Fruit fly (Drosophila melanogaster) whole organism, embryonic: Measurements from ENCODE around the gene CoRest.

Source experiments
- Atf6 ChIP-seq: fragments of 200-800 bp; sonication (Bioruptor generic); IDR thresholded peaks from 2 replicates; pipeline ENCODE4 v1.3.6; 2022; ENCODE audit warnings: missing biosample characterization, missing genetic modification characterization
- B-H1 ChIP-seq: fragments of 200-800 bp; sonication (Bioruptor generic); IDR thresholded peaks from 3 replicates; pipeline ENCODE4 v1.3.6; 2022; ENCODE audit warnings: missing biosample characterization, missing genetic modification characterization
- Bdp1 ChIP-seq: fragments of 200-800 bp; sonication (Bioruptor generic); optimal IDR thresholded peaks from 3 replicates; lab custom pipeline; 2016; ENCODE audit warnings: missing biosample characterization, missing genetic modification characterization
- Bgb ChIP-seq: fragments of 200-800 bp; sonication (Bioruptor generic); IDR thresholded peaks from 2 replicates; pipeline ENCODE4 v1.3.6; 2022; ENCODE audit warnings: missing biosample characterization, missing genetic modification characterization; ENCODE audit not compliant: partially characterized antibody
- Blimp-1 ChIP-seq: fragments of 200-800 bp; sonication (Bioruptor generic); optimal IDR thresholded peaks from 3 replicates; lab custom pipeline; 2018; ENCODE audit warnings: missing biosample characterization, missing genetic modification characterization, mild to moderate bottlenecking, moderate library complexity, missing genetic modification reagents
- CG11504 ChIP-seq: fragments of 200-800 bp; sonication (Bioruptor generic); optimal IDR thresholded peaks from 3 replicates; lab custom pipeline; 2019; ENCODE audit warnings: missing biosample characterization, mild to moderate bottlenecking, missing genetic modification characterization, moderate library complexity
- CG11695 ChIP-seq: fragments of 200-800 bp; sonication (Bioruptor generic); IDR thresholded peaks from 3 replicates; pipeline ENCODE4 v1.3.6; 2022; ENCODE audit warnings: missing biosample characterization, missing genetic modification characterization
- CG12071 ChIP-seq: fragments of 200-800 bp; sonication (Bioruptor generic); optimal IDR thresholded peaks from 3 replicates; lab custom pipeline; 2018; ENCODE audit warnings: missing biosample characterization, mild to moderate bottlenecking, missing genetic modification characterization
- CG12155 ChIP-seq: fragments of 200-800 bp; sonication (Bioruptor generic); optimal IDR thresholded peaks from 3 replicates; lab custom pipeline; 2016; ENCODE audit warnings: missing biosample characterization, missing genetic modification characterization
- CG13894 ChIP-seq: fragments of 200-800 bp; sonication (Bioruptor generic); optimal IDR thresholded peaks from 3 replicates; lab custom pipeline; 2018; ENCODE audit warnings: missing biosample characterization, mild to moderate bottlenecking, missing genetic modification characterization, moderate library complexity
- CG14710 ChIP-seq: fragments of 200-800 bp; sonication (Bioruptor generic); optimal IDR thresholded peaks from 3 replicates; lab custom pipeline; 2019; ENCODE audit warnings: missing biosample characterization, mild to moderate bottlenecking, missing genetic modification characterization, moderate library complexity
- CG1602 ChIP-seq: fragments of 200-800 bp; sonication (Bioruptor generic); optimal IDR thresholded peaks from 3 replicates; lab custom pipeline; 2016; ENCODE audit warnings: missing biosample characterization, missing genetic modification characterization
- CG17359 ChIP-seq: fragments of 200-800 bp; sonication (Bioruptor generic); optimal IDR thresholded peaks from 3 replicates; lab custom pipeline; 2018; ENCODE audit warnings: missing biosample characterization, mild to moderate bottlenecking, missing genetic modification characterization, moderate library complexity
- CG18476 ChIP-seq: fragments of 200-800 bp; sonication (Bioruptor generic); optimal IDR thresholded peaks from 2 replicates; lab custom pipeline; 2016; ENCODE audit warnings: missing biosample characterization, mild to moderate bottlenecking, missing genetic modification characterization
- CG2120 ChIP-seq: fragments of 200-800 bp; sonication (Bioruptor generic); optimal IDR thresholded peaks from 3 replicates; lab custom pipeline; 2016; ENCODE audit warnings: missing biosample characterization, missing genetic modification characterization
- CG2678 ChIP-seq: fragments of 200-800 bp; sonication (Bioruptor generic); optimal IDR thresholded peaks from 3 replicates; lab custom pipeline; 2019; ENCODE audit warnings: missing biosample characterization, mild to moderate bottlenecking, missing genetic modification characterization, moderate library complexity
- CG3726 ChIP-seq: fragments of 200-800 bp; sonication (Bioruptor generic); IDR thresholded peaks from 3 replicates; pipeline ENCODE4, ENCODE4 v1.3.6; 2022; ENCODE audit warnings: missing biosample characterization, missing genetic modification characterization
- CG4360 ChIP-seq: fragments of 200-800 bp; sonication (Bioruptor generic); IDR thresholded peaks from 2 replicates; pipeline ENCODE4 v1.3.6; 2022; ENCODE audit warnings: missing biosample characterization, missing genetic modification characterization
- CG43689 ChIP-seq: fragments of 200-800 bp; sonication (Bioruptor generic); IDR thresholded peaks from 2 replicates; pipeline ENCODE4 v1.3.6; 2022; ENCODE audit warnings: missing biosample characterization, missing genetic modification characterization
- CG4820 ChIP-seq: fragments of 200-800 bp; sonication (Bioruptor generic); optimal IDR thresholded peaks from 3 replicates; lab custom pipeline; 2016; ENCODE audit warnings: missing biosample characterization, missing genetic modification characterization
- CG5180 ChIP-seq: fragments of 200-800 bp; sonication (Bioruptor generic); optimal IDR thresholded peaks from 3 replicates; lab custom pipeline; 2017; ENCODE audit warnings: missing biosample characterization, missing genetic modification characterization, mild to moderate bottlenecking, moderate library complexity, missing genetic modification reagents
- CG8924 ChIP-seq: fragments of 200-800 bp; optimal IDR thresholded peaks from 3 replicates; lab custom pipeline; 2019; ENCODE audit warnings: missing biosample characterization, mild to moderate bottlenecking, missing genetic modification characterization, moderate library complexity
- CHES-1-like ChIP-seq: fragments of 200-800 bp; sonication (Bioruptor generic); optimal IDR thresholded peaks from 2 replicates; lab custom pipeline; 2016; ENCODE audit warnings: missing biosample characterization, missing genetic modification characterization
- CrebB ChIP-seq: fragments of 200-800 bp; sonication (Bioruptor generic); optimal IDR thresholded peaks from 3 replicates; lab custom pipeline; 2018; ENCODE audit warnings: missing biosample characterization, mild to moderate bottlenecking, missing genetic modification characterization
- Dip2 ChIP-seq: fragments of 200-800 bp; sonication (Bioruptor generic); IDR thresholded peaks from 2 replicates; pipeline ENCODE4 v1.3.6; 2022; ENCODE audit warnings: missing biosample characterization, missing genetic modification characterization
- HHEX ChIP-seq: fragments of 200-800 bp; sonication (Bioruptor generic); optimal IDR thresholded peaks from 3 replicates; lab custom pipeline; 2017; ENCODE audit warnings: missing biosample characterization, mild to moderate bottlenecking, missing genetic modification characterization, missing genetic modification reagents
- MTF-1 ChIP-seq: fragments of 200-800 bp; sonication (Bioruptor generic); optimal IDR thresholded peaks from 2 replicates; lab custom pipeline; 2018; ENCODE audit warnings: missing biosample characterization, mild to moderate bottlenecking, missing genetic modification characterization, borderline replicate concordance
- Mrtf ChIP-seq: fragments of 200-800 bp; sonication (Bioruptor generic); IDR thresholded peaks from 3 replicates; pipeline ENCODE4 v1.3.6; 2022; ENCODE audit warnings: missing biosample characterization, missing genetic modification characterization
- Nf-YA ChIP-seq: fragments of 200-800 bp; sonication (Bioruptor generic); IDR thresholded peaks from 2 replicates; pipeline ENCODE4 v1.3.6; 2022; ENCODE audit warnings: missing biosample characterization, missing genetic modification characterization
- Nf-YC ChIP-seq: fragments of 200-800 bp; optimal IDR thresholded peaks from 3 replicates; lab custom pipeline; 2019; ENCODE audit warnings: missing biosample characterization, mild to moderate bottlenecking, missing genetic modification characterization, moderate library complexity
- ab ChIP-seq: fragments of 200-800 bp; sonication (Bioruptor generic); optimal IDR thresholded peaks from 2 replicates; lab custom pipeline; 2016; ENCODE audit warnings: missing biosample characterization, missing genetic modification characterization
- abd-A ChIP-seq: fragments of 200-800 bp; sonication (Bioruptor generic); optimal IDR thresholded peaks from 3 replicates; lab custom pipeline; 2019; ENCODE audit warnings: missing biosample characterization, mild to moderate bottlenecking, missing genetic modification characterization, moderate library complexity
- ara ChIP-seq: fragments of 200-800 bp; sonication (Bioruptor generic); IDR thresholded peaks from 2 replicates; pipeline ENCODE4 v1.3.6; 2022; ENCODE audit warnings: missing biosample characterization, missing genetic modification characterization
- ase ChIP-seq: fragments of 200-800 bp; sonication (Bioruptor generic); IDR thresholded peaks from 3 replicates; pipeline ENCODE4 v1.3.6; 2022; ENCODE audit warnings: missing biosample characterization, missing genetic modification characterization
- ash1 ChIP-seq: fragments of 200-800 bp; sonication (Bioruptor generic); optimal IDR thresholded peaks from 2 replicates; lab custom pipeline; 2018; ENCODE audit warnings: missing biosample characterization, mild to moderate bottlenecking, missing genetic modification characterization
- bcd ChIP-seq: fragments of 200-800 bp; sonication (Bioruptor generic); optimal IDR thresholded peaks from 2 replicates; lab custom pipeline; 2017; ENCODE audit warnings: missing biosample characterization, mild to moderate bottlenecking, missing genetic modification characterization
- ci ChIP-seq: fragments of 200-800 bp; sonication (Bioruptor generic); IDR thresholded peaks from 3 replicates; pipeline ENCODE4 v1.3.6; 2022; ENCODE audit warnings: missing biosample characterization, missing genetic modification characterization
- dm ChIP-seq: fragments of 200-800 bp; sonication (Bioruptor generic); optimal IDR thresholded peaks from 3 replicates; lab custom pipeline; 2016; ENCODE audit warnings: missing biosample characterization, missing genetic modification characterization
- eyg ChIP-seq: fragments of 200-800 bp; sonication (Bioruptor generic); optimal IDR thresholded peaks from 3 replicates; lab custom pipeline; 2016; ENCODE audit warnings: missing biosample characterization, missing genetic modification characterization
- fd3F ChIP-seq: fragments of 200-800 bp; sonication (Bioruptor generic); optimal IDR thresholded peaks from 2 replicates; lab custom pipeline; 2018; ENCODE audit warnings: missing biosample characterization, mild to moderate bottlenecking, missing genetic modification characterization, moderate library complexity
- gcm2 ChIP-seq: fragments of 200-800 bp; sonication (Bioruptor generic); optimal IDR thresholded peaks from 2 replicates; lab custom pipeline; 2016; ENCODE audit warnings: missing biosample characterization, missing genetic modification characterization
- jigr1 ChIP-seq: fragments of 200-800 bp; sonication (Bioruptor generic); IDR thresholded peaks from 3 replicates; pipeline ENCODE4 v1.3.6; 2022; ENCODE audit warnings: missing biosample characterization, missing genetic modification characterization
- mld ChIP-seq: fragments of 200-800 bp; sonication (Bioruptor generic); IDR thresholded peaks from 3 replicates; pipeline ENCODE4 v1.3.6; 2022; ENCODE audit warnings: missing biosample characterization, missing genetic modification characterization; ENCODE audit not compliant: partially characterized antibody
- pb ChIP-seq: fragments of 200-800 bp; sonication (Bioruptor generic); optimal IDR thresholded peaks from 3 replicates; lab custom pipeline; 2016; ENCODE audit warnings: missing biosample characterization, missing genetic modification characterization
- pho ChIP-seq: fragments of 200-800 bp; sonication (Bioruptor generic); optimal IDR thresholded peaks from 2 replicates; lab custom pipeline; 2016; ENCODE audit warnings: missing biosample characterization, missing genetic modification characterization
- scrt ChIP-seq: fragments of 200-800 bp; sonication (Bioruptor generic); optimal IDR thresholded peaks from 2 replicates; lab custom pipeline; 2018; ENCODE audit warnings: missing biosample characterization, mild to moderate bottlenecking, missing genetic modification characterization, moderate library complexity
- so ChIP-seq: fragments of 200-800 bp; sonication (Bioruptor generic); IDR thresholded peaks from 3 replicates; pipeline ENCODE4 v1.3.6; 2022; ENCODE audit warnings: missing biosample characterization, missing genetic modification characterization
- sob ChIP-seq: fragments of 200-800 bp; sonication (Bioruptor generic); IDR thresholded peaks from 2 replicates; pipeline ENCODE4 v1.3.6; 2022; ENCODE audit warnings: missing biosample characterization, missing genetic modification characterization
- sqz ChIP-seq: fragments of 200-800 bp; sonication (Bioruptor generic); optimal IDR thresholded peaks from 3 replicates; lab custom pipeline; 2018; ENCODE audit warnings: missing biosample characterization, mild to moderate bottlenecking, missing genetic modification characterization
- tap ChIP-seq: fragments of 200-800 bp; optimal IDR thresholded peaks from 3 replicates; lab custom pipeline; 2019; ENCODE audit warnings: missing biosample characterization, mild to moderate bottlenecking, missing genetic modification characterization, moderate library complexity
- vvl ChIP-seq: fragments of 200-800 bp; sonication (Bioruptor generic); IDR thresholded peaks from 2 replicates; pipeline ENCODE4 v1.3.6; 2022; ENCODE audit warnings: missing biosample characterization, missing genetic modification characterization
- zen2 ChIP-seq: fragments of 200-800 bp; sonication (Bioruptor generic); IDR thresholded peaks from 3 replicates; pipeline ENCODE4 v1.3.6; 2022; ENCODE audit warnings: missing biosample characterization, missing genetic modification characterization; ENCODE audit not compliant: partially characterized antibody

Gene CoRest

DNA sequence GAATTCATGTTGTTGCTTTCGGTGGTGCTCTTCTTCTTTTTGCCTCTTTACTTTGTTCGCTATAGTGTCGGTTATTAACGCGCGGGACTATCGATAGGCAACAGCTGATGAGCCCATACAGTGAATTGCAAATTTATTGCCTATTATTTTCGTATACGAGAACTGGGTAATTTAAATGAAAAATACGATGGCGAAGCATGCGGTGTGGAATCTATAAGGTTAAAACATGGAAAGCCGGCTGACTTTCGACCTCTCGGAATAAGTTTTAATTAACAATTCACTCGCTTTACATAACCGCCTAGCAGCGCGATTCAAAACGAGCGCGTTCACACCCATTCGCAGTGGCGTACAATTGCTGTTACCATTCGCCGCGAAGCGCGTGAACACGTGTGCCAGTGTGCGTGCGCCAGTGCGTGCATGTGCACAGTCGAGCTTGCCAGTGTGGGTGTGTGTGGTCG lies 41.8 kb upstream of the CoRest start, which contains the start of the genes Naa15-16 and mRpS14 (continued):
- TF ChIP-seq mld (0 out of 3 replicates have a peak, but pooled peaks have one; percentile 23), CG3726 (GFP tag; lab: Robert Waterston, UW) (no peak), CG13894 (tag; lab: Kevin White, UChicago) (no peak), gcm2 (GFP tag; lab: Kevin White, UChicago) (no peak), Mrtf (GFP tag; lab: Robert Waterston, UW) (no peak), ab (GFP tag; lab: Kevin White, UChicago) (no peak), CG11504 (tag; lab: Kevin White, UChicago) (no peak), Dip2 (no peak), CG8924 (no peak), ash1 (GFP tag; lab: Kevin White, UChicago) (no peak), CG18476 (GFP tag; lab: Kevin White, UChicago) (no peak), dm (GFP tag; lab: Kevin White, UChicago) (peak; percentile 50), Nf-YA (GFP tag; lab: Robert Waterston, UW) (no peak), ci (GFP tag; lab: Robert Waterston, UW) (no peak), Nf-YC (tag; lab: Kevin White, UChicago) (no peak), CHES-1-like (GFP tag; lab: Kevin White, UChicago) (no peak), Bdp1 (GFP tag; lab: Kevin White, UChicago) (no peak), CrebB (tag; lab: Kevin White, UChicago) (no peak), pho (no peak), sob (GFP tag; lab: Robert Waterston, UW) (no peak), CG17359 (no peak), zen2 (GFP tag; lab: Robert Waterston, UW) (no peak), CG14710 (peak; percentile 46), CG5180 (no peak), ase (GFP tag; lab: Robert Waterston, UW) (no peak), MTF-1 (GFP tag; lab: Kevin White, UChicago) (no peak), jigr1 (GFP tag; lab: Robert Waterston, UW) (no peak), tap (tag; lab: Kevin White, UChicago) (no peak), CG2120 (no peak), CG43689 (no peak), HHEX (no peak), eyg (no peak), Atf6 (GFP tag; lab: Robert Waterston, UW) (no peak), pb (GFP tag; lab: Kevin White, UChicago) (no peak), Bgb (peak; percentile 19; the same call in 1 of the 2 replicates), CG4360 (GFP tag; lab: Robert Waterston, UW) (no peak), scrt (GFP tag; lab: Kevin White, UChicago) (no peak), CG2678 (tag; lab: Kevin White, UChicago) (no peak), CG12071 (no peak), vvl (GFP tag; lab: Robert Waterston, UW) (peak; percentile 34; the same call in 1 of the 2 replicates), CG11695 (GFP tag; lab: Robert Waterston, UW) (no peak), B-H1 (no peak), abd-A (tag; lab: Kevin White, UChicago) (no peak), CG12155 (GFP tag; lab: Kevin White, UChicago) (no peak), CG4820 (GFP tag; lab: Kevin White, UChicago) (no peak), Blimp-1 (GFP tag; lab: Kevin White, UChicago) (no peak), sqz (GFP tag; lab: Kevin White, UChicago) (no peak), fd3F (GFP tag; lab: Kevin White, UChicago) (no peak), so (no peak), CG1602 (GFP tag; lab: Kevin White, UChicago) (no peak), bcd (GFP tag; lab: Kevin White, UChicago) (no peak), ara (GFP tag; lab: Robert Waterston, UW) (no peak)
